Worm (Caenorhabditis elegans) whole organism, young adult: Measurements from ENCODE around the gene T12B5.14.
A peak's percentile ranks its signal among the peaks of the same experiment; 100 is the strongest.

Source experiments
- B0261.1 ChIP-seq: sonication (generic microtip); optimal IDR thresholded peaks from 2 replicates; lab custom pipeline; 2016; ENCODE audit warnings: mild to moderate bottlenecking, missing genetic modification characterization, moderate library complexity, missing compliant biosample characterization
- C06A6.2 ChIP-seq: fragments of 200-800 bp; sonication (Bioruptor generic); conservative IDR thresholded peaks from 2 replicates; pipeline ENCODE4 v1.3.6; 2022; ENCODE audit warnings: missing genetic modification characterization, missing compliant biosample characterization
- D2030.7 ChIP-seq: fragments of 200-800 bp; sonication (Bioruptor generic); IDR thresholded peaks from 2 replicates; pipeline ENCODE4 v1.3.6; 2022; ENCODE audit warnings: missing genetic modification reagents, missing genetic modification characterization, missing compliant biosample characterization
- F33H1.4 ChIP-seq: fragments of 200-800 bp; sonication (Bioruptor generic); IDR thresholded peaks from 2 replicates; pipeline ENCODE4 v1.3.6; 2022; ENCODE audit warnings: missing genetic modification reagents, missing genetic modification characterization, missing compliant biosample characterization
- F37B4.10 ChIP-seq: fragments of 200-800 bp; sonication (Bioruptor generic); IDR thresholded peaks from 2 replicates; pipeline ENCODE4 v1.3.6; 2022; ENCODE audit warnings: missing genetic modification characterization, missing compliant biosample characterization
- F52B5.7 ChIP-seq: sonication (generic microtip); optimal IDR thresholded peaks from 2 replicates; lab custom pipeline; 2016; ENCODE audit warnings: mild to moderate bottlenecking, missing genetic modification characterization, missing compliant biosample characterization
- F57A8.1 ChIP-seq: fragments of 200-800 bp; sonication (Bioruptor generic); optimal IDR thresholded peaks from 2 replicates; lab custom pipeline; 2018; ENCODE audit warnings: mild to moderate bottlenecking, missing genetic modification characterization, moderate library complexity, missing compliant biosample characterization
- Y53G8AR.9 ChIP-seq: fragments of 200-800 bp; sonication (Bioruptor generic); conservative IDR thresholded peaks from 2 replicates; pipeline ENCODE4 v1.3.6; 2022; ENCODE audit warnings: missing genetic modification reagents, missing genetic modification characterization, missing compliant biosample characterization
- Y95B8A.8 ChIP-seq: fragments of 200-800 bp; sonication (Bioruptor generic); IDR thresholded peaks from 2 replicates; pipeline ENCODE4 v1.3.6; 2022; ENCODE audit warnings: missing genetic modification reagents, missing genetic modification characterization, missing compliant biosample characterization
- attf-3 ChIP-seq: fragments of 200-800 bp; sonication (Bioruptor generic); conservative IDR thresholded peaks from 2 replicates; pipeline ENCODE4 v1.3.6; 2022; ENCODE audit warnings: missing genetic modification reagents, missing genetic modification characterization, missing compliant biosample characterization
- ccch-3 ChIP-seq: fragments of 200-800 bp; sonication (Bioruptor generic); optimal IDR thresholded peaks from 2 replicates; lab custom pipeline; 2018; ENCODE audit warnings: mild to moderate bottlenecking, missing genetic modification characterization, missing compliant biosample characterization
- cebp-1 ChIP-seq, 2 experiments: fragments of 200-800 bp in 1 of 2; sonication (Bioruptor generic) in 1 of 2; sonication (generic microtip) in 1 of 2; IDR thresholded peaks in 1 of 2; optimal IDR thresholded peaks in 1 of 2; 2 replicates each; pipeline versions ENCODE4 v1.3.6 to Lab custom; 2017 to 2022; ENCODE audit warnings: missing compliant biosample characterization in 2 of 2, missing genetic modification characterization in 2 of 2, mild to moderate bottlenecking in 1 of 2, missing genetic modification reagents in 1 of 2, moderate library complexity in 1 of 2
- ceh-79 ChIP-seq: sonication (generic microtip); optimal IDR thresholded peaks from 2 replicates; lab custom pipeline; 2017; ENCODE audit warnings: mild to moderate bottlenecking, missing genetic modification characterization, missing compliant biosample characterization
- chd-7 ChIP-seq: sonication (generic microtip); optimal IDR thresholded peaks from 2 replicates; lab custom pipeline; 2016; ENCODE audit warnings: mild to moderate bottlenecking, missing genetic modification characterization, moderate library complexity, missing compliant biosample characterization
- dpl-1 ChIP-seq: fragments of 150-350 bp; optimal IDR thresholded peaks from 2 replicates; lab custom pipeline; 2014; ENCODE audit warnings: missing biosample characterization, missing genetic modification reagents, missing genetic modification characterization
- egl-18 ChIP-seq: fragments of 200-800 bp; sonication (Bioruptor generic); IDR thresholded peaks from 2 replicates; pipeline ENCODE4 v1.3.6; 2022; ENCODE audit warnings: missing genetic modification reagents, missing genetic modification characterization, missing compliant biosample characterization
- egl-44 ChIP-seq: fragments of 200-800 bp; sonication (Bioruptor generic); IDR thresholded peaks from 2 replicates; pipeline ENCODE4 v1.3.6; 2022; ENCODE audit warnings: missing genetic modification reagents, missing genetic modification characterization, missing compliant biosample characterization
- ekl-4 ChIP-seq: fragments of 200-800 bp; sonication (Bioruptor generic); IDR thresholded peaks from 2 replicates; pipeline ENCODE4 v1.3.6; 2022; ENCODE audit warnings: missing genetic modification reagents, missing genetic modification characterization, missing compliant biosample characterization
- fkh-3 ChIP-seq: sonication (generic microtip); optimal IDR thresholded peaks from 2 replicates; lab custom pipeline; 2016; ENCODE audit warnings: mild to moderate bottlenecking, missing genetic modification characterization, missing compliant biosample characterization
- hmg-1.2 ChIP-seq: fragments of 200-800 bp; sonication (Bioruptor generic); IDR thresholded peaks from 2 replicates; pipeline ENCODE4 v1.3.6; 2022; ENCODE audit warnings: missing genetic modification reagents, missing genetic modification characterization, missing compliant biosample characterization
- hsf-1 ChIP-seq: fragments of 200-800 bp; sonication (Bioruptor generic); IDR thresholded peaks from 2 replicates; pipeline ENCODE4 v1.3.6; 2022; ENCODE audit warnings: missing genetic modification reagents, missing genetic modification characterization, missing compliant biosample characterization
- let-607 ChIP-seq, 2 experiments: fragments of 200-800 bp in 1 of 2; sonication (Bioruptor generic) in 1 of 2; sonication (generic microtip) in 1 of 2; optimal IDR thresholded peaks; 2 replicates each; lab custom pipeline; 2016 to 2018; ENCODE audit warnings: mild to moderate bottlenecking in 2 of 2, missing compliant biosample characterization in 2 of 2, missing genetic modification characterization in 2 of 2, moderate library complexity in 2 of 2, missing genotype in 1 of 2
- lin-35 ChIP-seq, 3 experiments: fragments of 150-350 bp in 2 of 3; sonication (generic microtip) in 1 of 3; optimal IDR thresholded peaks; 2 replicates each; lab custom pipeline; 2014 to 2018; ENCODE audit warnings: missing biosample characterization in 3 of 3, missing genetic modification characterization in 3 of 3, missing genetic modification reagents in 3 of 3
- madf-10 ChIP-seq: sonication (generic microtip); optimal IDR thresholded peaks from 2 replicates; lab custom pipeline; 2016; ENCODE audit warnings: mild to moderate bottlenecking, missing genetic modification characterization, missing compliant biosample characterization
- madf-6 ChIP-seq: fragments of 200-800 bp; sonication (Bioruptor generic); IDR thresholded peaks from 2 replicates; pipeline ENCODE4 v1.3.6; 2022; ENCODE audit warnings: missing genetic modification reagents, missing genetic modification characterization, missing compliant biosample characterization
- madf-8 ChIP-seq: fragments of 200-800 bp; sonication (Bioruptor generic); conservative IDR thresholded peaks from 2 replicates; pipeline ENCODE4 v1.3.6; 2022; ENCODE audit warnings: missing genetic modification reagents, missing genetic modification characterization, missing compliant biosample characterization
- mcd-1 ChIP-seq: fragments of 200-800 bp; sonication (Bioruptor generic); IDR thresholded peaks from 2 replicates; pipeline ENCODE4 v1.3.6; 2022; ENCODE audit warnings: missing genetic modification reagents, missing genetic modification characterization, missing compliant biosample characterization
- mes-4 ChIP-seq: sonication (generic microtip); optimal IDR thresholded peaks from 2 replicates; lab custom pipeline; 2016; ENCODE audit warnings: missing genotype, missing genetic modification characterization, missing compliant biosample characterization
- nfya-2 ChIP-seq: fragments of 200-800 bp; sonication (Bioruptor generic); IDR thresholded peaks from 2 replicates; pipeline ENCODE4 v1.3.6; 2022; ENCODE audit warnings: missing genetic modification reagents, missing genetic modification characterization, missing compliant biosample characterization
- nfyb-1 ChIP-seq: fragments of 200-800 bp; sonication (Bioruptor generic); IDR thresholded peaks from 2 replicates; pipeline ENCODE4 v1.3.6; 2022; ENCODE audit warnings: missing genetic modification reagents, missing genetic modification characterization, missing compliant biosample characterization
- nhr-120 ChIP-seq: fragments of 200-800 bp; sonication (Bioruptor generic); IDR thresholded peaks from 2 replicates; pipeline ENCODE4 v1.3.6; 2022; ENCODE audit warnings: missing genetic modification characterization, missing compliant biosample characterization
- nhr-27 ChIP-seq: fragments of 200-800 bp; sonication (Bioruptor generic); optimal IDR thresholded peaks from 2 replicates; lab custom pipeline; 2018; ENCODE audit warnings: mild to moderate bottlenecking, missing genetic modification characterization, moderate library complexity, missing compliant biosample characterization
- pha-4 ChIP-seq: fragments of 150-350 bp; sonication (generic microtip); optimal IDR thresholded peaks from 2 replicates; lab custom pipeline; 2014; ENCODE audit warnings: missing biosample characterization, missing genetic modification reagents, missing genetic modification characterization
- rcor-1 ChIP-seq: fragments of 200-800 bp; sonication (Bioruptor generic); IDR thresholded peaks from 2 replicates; pipeline ENCODE4 v1.3.6; 2022; ENCODE audit warnings: missing genetic modification reagents, missing genetic modification characterization, missing compliant biosample characterization
- rec-8 ChIP-seq, 2 experiments: sonication (generic microtip); optimal IDR thresholded peaks; 2 replicates each; lab custom pipeline; 2016; ENCODE audit warnings: mild to moderate bottlenecking in 2 of 2, missing genetic modification characterization in 2 of 2, missing genetic modification reagents in 2 of 2, missing genotype in 2 of 2, missing biosample characterization in 1 of 2, missing compliant biosample characterization in 1 of 2, moderate library complexity in 1 of 2
- repo-1 ChIP-seq: sonication (generic microtip); optimal IDR thresholded peaks from 2 replicates; lab custom pipeline; 2017; ENCODE audit warnings: mild to moderate bottlenecking, missing genetic modification characterization, missing compliant biosample characterization
- rpc-1 ChIP-seq, 2 experiments: fragments of 150-350 bp in 1 of 2; sonication (generic microtip) in 1 of 2; optimal IDR thresholded peaks; 2 replicates each; lab custom pipeline; 2014 to 2018; ENCODE audit warnings: missing biosample characterization in 1 of 2, missing genetic modification characterization in 1 of 2, missing genetic modification reagents in 1 of 2, missing genotype in 1 of 2
- tlf-1 ChIP-seq: fragments of 200-800 bp; sonication (Bioruptor generic); optimal IDR thresholded peaks from 2 replicates; lab custom pipeline; 2018; ENCODE audit warnings: mild to moderate bottlenecking, missing genetic modification characterization, missing compliant biosample characterization
- zfh-2 ChIP-seq: fragments of 200-800 bp; sonication (Bioruptor generic); conservative IDR thresholded peaks from 2 replicates; pipeline ENCODE4 v1.3.6; 2022; ENCODE audit warnings: missing genetic modification reagents, missing genetic modification characterization, missing compliant biosample characterization
- zim-3 ChIP-seq: sonication (generic microtip); optimal IDR thresholded peaks from 2 replicates; lab custom pipeline; 2017; ENCODE audit warnings: mild to moderate bottlenecking, missing genetic modification characterization, moderate library complexity, missing compliant biosample characterization
- ztf-22 ChIP-seq: fragments of 200-800 bp; sonication (Bioruptor generic); optimal IDR thresholded peaks from 2 replicates; lab custom pipeline; 2018; ENCODE audit warnings: mild to moderate bottlenecking, missing genetic modification characterization, moderate library complexity, missing compliant biosample characterization
- ztf-25 ChIP-seq: fragments of 200-800 bp; sonication (Bioruptor generic); IDR thresholded peaks from 2 replicates; pipeline ENCODE4 v1.3.6; 2022; ENCODE audit warnings: missing genetic modification reagents, missing genetic modification characterization, missing compliant biosample characterization
- ztf-26 ChIP-seq: sonication (generic microtip); optimal IDR thresholded peaks from 2 replicates; lab custom pipeline; 2017; ENCODE audit warnings: missing genetic modification characterization, missing compliant biosample characterization

T12B5.14 gene

ce11 chrIII:954553-954952 is at the start of gene T12B5.14, which contains the start of gene T12B5.15:
TSS of gene T12B5.14 (plus strand) at chrIII:954873.
TSS of gene T12B5.15 (minus strand) at chrIII:954653.
- TF ChIP-seq pha-4 (tag; lab: Kevin White, UChicago) (no peak), nfya-2 (GFP tag; lab: Robert Waterston, UW) (no peak), attf-3 (GFP tag; lab: Robert Waterston, UW) (no peak), zim-3 (tag; lab: Kevin White, UChicago) (no peak), ztf-26 (tag; lab: Kevin White, UChicago) (no peak), F37B4.10 (no peak), nhr-120 (GFP tag; lab: Robert Waterston, UW) (no peak), F33H1.4 (GFP tag; lab: Robert Waterston, UW) (no peak), D2030.7 (GFP tag; lab: Robert Waterston, UW) (no peak), nhr-27 (tag; lab: Kevin White, UChicago) (no peak)

DNA sequence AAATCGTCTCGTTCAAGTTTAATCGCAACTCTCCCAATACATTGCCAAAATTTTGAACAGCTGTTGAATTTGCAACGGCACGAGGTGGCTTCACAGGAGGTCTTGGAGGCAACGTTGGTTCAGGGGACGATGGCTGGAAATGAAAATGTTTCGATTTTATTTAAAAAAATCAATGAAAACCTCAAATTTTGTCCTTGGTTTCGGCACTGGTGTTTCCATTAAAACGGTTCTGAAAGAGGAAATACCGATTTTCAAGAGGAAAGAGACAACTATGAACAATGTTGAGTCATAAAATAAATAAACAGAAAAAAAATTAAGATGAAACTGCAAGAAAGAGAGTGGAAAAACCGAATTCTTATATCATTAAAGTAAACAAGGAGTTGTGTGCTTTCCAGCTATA is 47.4 kb upstream of the T12B5.14 start, which contains the start of gene F23H11.4:
Gene F23H11.4 (minus strand): TSS at position 229 of the 400 bp plus-strand sequence.
- no peak for TF ChIP-seq fkh-3 (tag; lab: Kevin White, UChicago)
- TF ChIP-seq rpc-1 (optimal IDR thresholded peaks at IDR 0.05; lab: Kevin White, UChicago), result no peak
- TF ChIP-seq rpc-1 (tag; optimal IDR thresholded peaks at IDR 0.05; lab: Kevin White, UChicago), result no peak
- no peak for TF ChIP-seq D2030.7 (GFP tag; lab: Robert Waterston, UW)
- TF ChIP-seq madf-10 (tag; lab: Kevin White, UChicago), result no peak

DNA sequence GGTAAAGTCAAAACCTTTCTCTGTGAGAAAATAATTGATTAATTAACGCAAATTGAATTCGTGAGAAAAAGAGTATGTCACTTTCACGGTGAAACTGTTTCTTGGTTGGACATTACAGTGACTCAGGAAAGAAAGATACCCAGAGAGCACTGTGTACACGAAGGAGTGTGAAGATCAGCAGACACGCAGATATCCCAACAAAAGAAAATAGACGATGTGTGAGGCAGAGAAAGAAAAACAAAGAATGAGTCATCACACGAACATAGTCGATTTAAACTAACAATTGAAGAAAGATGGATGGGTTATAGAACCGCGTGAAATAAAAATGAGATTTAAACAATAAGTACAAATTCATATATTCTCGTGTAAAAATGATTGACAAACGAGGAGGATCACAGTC is 46.7 kb upstream of the T12B5.14 start:
- TF ChIP-seq lin-35 (GFP tag; optimal IDR thresholded peaks at IDR 0.05; lab: Kevin White, UChicago), result no peak
- peak; percentile 16; the same call in 1 of the 2 replicates for TF ChIP-seq hmg-1.2 (GFP tag; lab: Robert Waterston, UW)
- no peak for TF ChIP-seq cebp-1 (GFP tag; IDR thresholded peaks at IDR 0.05; lab: Robert Waterston, UW)
- peak; percentile 2 for TF ChIP-seq cebp-1 (tag; optimal IDR thresholded peaks at IDR 0.05; lab: Kevin White, UChicago)
- TF ChIP-seq rcor-1, result no peak
- TF ChIP-seq let-607 (tag; optimal IDR thresholded peaks at IDR 0.05; lab: Kevin White, UChicago), result no peak
- TF ChIP-seq dpl-1 (GFP tag; lab: Kevin White, UChicago), result no peak
- TF ChIP-seq B0261.1 (tag; lab: Kevin White, UChicago), result no peak
- TF ChIP-seq mes-4, result no peak
- TF ChIP-seq rec-8 (tag; optimal IDR thresholded peaks at IDR 0.05; lab: Kevin White, UChicago), result no peak
- TF ChIP-seq C06A6.2, result no peak
- TF ChIP-seq ceh-79 (tag; lab: Kevin White, UChicago), result no peak
- TF ChIP-seq, all 124 proteins: peak for 2

DNA sequence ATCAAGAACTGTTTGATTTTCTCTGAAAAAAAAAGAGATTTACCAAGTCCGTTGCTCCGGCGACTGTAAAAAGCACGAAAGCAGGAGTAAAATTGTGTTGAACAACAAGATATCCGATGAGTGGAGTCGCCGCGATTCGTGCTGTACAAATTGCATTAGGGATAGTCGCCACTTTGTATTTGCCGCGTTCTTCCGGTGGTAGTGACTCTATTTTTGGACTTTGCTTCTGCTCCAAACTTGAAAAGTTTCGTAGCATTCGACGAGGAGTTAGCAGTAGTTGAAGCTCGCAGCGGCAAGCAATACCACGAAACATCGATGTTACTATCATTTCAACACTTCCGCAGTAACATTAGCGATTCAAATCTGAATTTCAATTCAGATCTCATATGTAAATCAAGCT is 45.1 kb upstream of the T12B5.14 start, which contains the start of gene crls-1:
Gene crls-1 (minus strand): TSS at position 363 of the 400 bp plus-strand sequence.
- TF ChIP-seq zfh-2 (GFP tag; lab: Robert Waterston, UW) (no peak), madf-6 (GFP tag; lab: Robert Waterston, UW) (peak; percentile 14; the same call in 1 of the 2 replicates), repo-1 (peak; percentile 72), F57A8.1 (GFP tag; lab: Kevin White, UChicago) (no peak), ekl-4 (GFP tag; lab: Robert Waterston, UW) (peak; percentile 58; the same call in 1 of the 2 replicates), mcd-1 (GFP tag; lab: Robert Waterston, UW) (peak; percentile 29), tlf-1 (peak; percentile 16), chd-7 (peak; percentile 25), hsf-1 (GFP tag; lab: Robert Waterston, UW) (peak; percentile 59; the same call in 1 of the 2 replicates), egl-44 (GFP tag; lab: Robert Waterston, UW) (no peak), ztf-22 (GFP tag; lab: Kevin White, UChicago) (no peak), ccch-3 (no peak), Y53G8AR.9 (GFP tag; lab: Robert Waterston, UW) (peak; percentile 53; the same call in 1 of the 2 replicates), Y95B8A.8 (GFP tag; lab: Robert Waterston, UW) (0 out of 2 replicates have a peak, but pooled peaks have one; percentile 17), D2030.7 (GFP tag; lab: Robert Waterston, UW) (peak; percentile 14; the same call in 1 of the 2 replicates), egl-18 (GFP tag; lab: Robert Waterston, UW) (no peak), nfyb-1 (0 out of 2 replicates have a peak, but pooled peaks have one; percentile 37), madf-8 (GFP tag; lab: Robert Waterston, UW) (no peak), ztf-25 (GFP tag; lab: Robert Waterston, UW) (no peak), F52B5.7 (tag; lab: Kevin White, UChicago) (peak; percentile 26)
